Fruit fly (Drosophila melanogaster): ENCODE results near the gene Pex7.

Gene Pex7

dm6 chr3L:8688694-8689291 is 41.8 kb downstream of the Pex7 start:
- TF ChIP-seq psq (optimal IDR thresholded peaks at IDR 0.05) (no peak), pan (optimal IDR thresholded peaks at IDR 0.05) (peak; percentile 30), EcR (GFP tag; optimal IDR thresholded peaks at IDR 0.05) (no peak), usp (GFP tag; optimal IDR thresholded peaks at IDR 0.05) (no peak), CG8478 (optimal IDR thresholded peaks at IDR 0.05) (no peak)

- TF ChIP-seq usp (GFP tag; optimal IDR thresholded peaks at IDR 0.05) = no peak
- TF ChIP-seq CG8478 (optimal IDR thresholded peaks at IDR 0.05) = no peak
- TF ChIP-seq psq (optimal IDR thresholded peaks at IDR 0.05) = no peak
- TF ChIP-seq Dll (optimal IDR thresholded peaks at IDR 0.05) = no peak
- TF ChIP-seq EcR (GFP tag; optimal IDR thresholded peaks at IDR 0.05) = no peak
- TF ChIP-seq pan (optimal IDR thresholded peaks at IDR 0.05) = no peak
These were observed 42.7 kb downstream of the Pex7 start for dm6 chr3L:8689675-8690074.

- TF ChIP-seq EcR (GFP tag; optimal IDR thresholded peaks at IDR 0.05) (no peak), psq (optimal IDR thresholded peaks at IDR 0.05) (no peak), pan (optimal IDR thresholded peaks at IDR 0.05) (no peak), usp (GFP tag; optimal IDR thresholded peaks at IDR 0.05) (no peak), CG8478 (optimal IDR thresholded peaks at IDR 0.05) (no peak), Dll (optimal IDR thresholded peaks at IDR 0.05) (no peak)
These were observed 43.7 kb downstream of the Pex7 start for dm6 chr3L:8690630-8691029.

dm6 chr3L:8691891-8692874 is 45.2 kb downstream of the Pex7 start:
- no peak for TF ChIP-seq usp (GFP tag; optimal IDR thresholded peaks at IDR 0.05)
- no peak for TF ChIP-seq EcR (GFP tag; optimal IDR thresholded peaks at IDR 0.05)
- TF ChIP-seq psq (optimal IDR thresholded peaks at IDR 0.05) = no peak
- TF ChIP-seq pan (optimal IDR thresholded peaks at IDR 0.05) = no peak
- TF ChIP-seq CG8478 (optimal IDR thresholded peaks at IDR 0.05) = no peak
- no peak for TF ChIP-seq Dll (optimal IDR thresholded peaks at IDR 0.05)

dm6 chr3L:8693558-8694502 is 46.9 kb downstream of the Pex7 start:
- TF ChIP-seq EcR (GFP tag; optimal IDR thresholded peaks at IDR 0.05) (no peak), CG8478 (optimal IDR thresholded peaks at IDR 0.05) (no peak), Dll (optimal IDR thresholded peaks at IDR 0.05) (no peak), pan (optimal IDR thresholded peaks at IDR 0.05) (no peak), psq (optimal IDR thresholded peaks at IDR 0.05) (no peak)

dm6 chr3L:8695959-8696358 is 49.0 kb downstream of the Pex7 start:
- TF ChIP-seq Dll (optimal IDR thresholded peaks at IDR 0.05) (no peak), pan (optimal IDR thresholded peaks at IDR 0.05) (no peak)

dm6 chr3L:8696487-8696954 is 49.6 kb downstream of the Pex7 start:
- TF ChIP-seq usp (GFP tag; optimal IDR thresholded peaks at IDR 0.05) (no peak), EcR (GFP tag; optimal IDR thresholded peaks at IDR 0.05) (peak; percentile 1 to 30), Dll (optimal IDR thresholded peaks at IDR 0.05) (no peak), pan (optimal IDR thresholded peaks at IDR 0.05) (no peak)

- TF ChIP-seq CG8478 (optimal IDR thresholded peaks at IDR 0.05) (no peak), Dll (optimal IDR thresholded peaks at IDR 0.05) (no peak), EcR (GFP tag; optimal IDR thresholded peaks at IDR 0.05) (no peak), psq (optimal IDR thresholded peaks at IDR 0.05) (no peak), pan (optimal IDR thresholded peaks at IDR 0.05) (no peak), usp (GFP tag; optimal IDR thresholded peaks at IDR 0.05) (no peak)
These were observed 50.9 kb downstream of the Pex7 start for dm6 chr3L:8697862-8698261.

- TF ChIP-seq CG8478 (optimal IDR thresholded peaks at IDR 0.05) = no peak
- TF ChIP-seq pan (optimal IDR thresholded peaks at IDR 0.05) = no peak
- TF ChIP-seq EcR (GFP tag; optimal IDR thresholded peaks at IDR 0.05) = no peak
- no peak for TF ChIP-seq usp (GFP tag; optimal IDR thresholded peaks at IDR 0.05)
- no peak for TF ChIP-seq Dll (optimal IDR thresholded peaks at IDR 0.05)
- no peak for TF ChIP-seq psq (optimal IDR thresholded peaks at IDR 0.05)
These were observed 51.7 kb downstream of the Pex7 start for dm6 chr3L:8698493-8699166.

- TF ChIP-seq EcR (GFP tag; optimal IDR thresholded peaks at IDR 0.05) (peak in 1 of 2 experiments; percentile 56), pan (optimal IDR thresholded peaks at IDR 0.05) (no peak), usp (GFP tag; optimal IDR thresholded peaks at IDR 0.05) (no peak), Dll (optimal IDR thresholded peaks at IDR 0.05) (no peak), CG8478 (optimal IDR thresholded peaks at IDR 0.05) (no peak), psq (optimal IDR thresholded peaks at IDR 0.05) (no peak)
These were observed 52.7 kb downstream of the Pex7 start for dm6 chr3L:8699612-8700011.

- TF ChIP-seq Dll (optimal IDR thresholded peaks at IDR 0.05) (no peak), EcR (GFP tag; optimal IDR thresholded peaks at IDR 0.05) (peak in 1 of 2 experiments; percentile 23), usp (GFP tag; optimal IDR thresholded peaks at IDR 0.05) (no peak)
These were observed 53.2 kb downstream of the Pex7 start for dm6 chr3L:8700054-8700642.
